Fruit fly (Drosophila melanogaster) whole organism, embryonic: ENCODE data around the gene se.

Experiments
- BEAF-32 ChIP-seq: fragments of 200-800 bp; sonication (Bioruptor generic); optimal IDR thresholded peaks from 3 replicates; lab custom pipeline; 2017; ENCODE audit warnings: missing biosample characterization, missing genetic modification characterization, mild to moderate bottlenecking, moderate library complexity, missing genetic modification reagents
- CG10267 ChIP-seq: fragments of 200-800 bp; sonication (Bioruptor generic); optimal IDR thresholded peaks from 2 replicates; lab custom pipeline; 2018; ENCODE audit warnings: missing biosample characterization, mild to moderate bottlenecking, missing genetic modification characterization, moderate library complexity
- CG10565 ChIP-seq: fragments of 200-800 bp; sonication (Bioruptor generic); optimal IDR thresholded peaks from 3 replicates; lab custom pipeline; 2016; ENCODE audit warnings: missing biosample characterization, mild to moderate bottlenecking, missing genetic modification characterization
- CG12299 ChIP-seq: fragments of 200-800 bp; sonication (Bioruptor generic); optimal IDR thresholded peaks from 2 replicates; lab custom pipeline; 2018; ENCODE audit warnings: missing biosample characterization, mild to moderate bottlenecking, missing genetic modification characterization
- CG14710 ChIP-seq: fragments of 200-800 bp; sonication (Bioruptor generic); optimal IDR thresholded peaks from 3 replicates; lab custom pipeline; 2019; ENCODE audit warnings: missing biosample characterization, mild to moderate bottlenecking, missing genetic modification characterization, moderate library complexity
- CG14860 ChIP-seq: fragments of 200-800 bp; sonication (Bioruptor generic); IDR thresholded peaks from 3 replicates; pipeline ENCODE4 v1.3.6; 2022; ENCODE audit warnings: missing biosample characterization, missing genetic modification characterization; ENCODE audit not compliant: partially characterized antibody
- CG15269 ChIP-seq: fragments of 200-800 bp; sonication (Bioruptor generic); optimal IDR thresholded peaks from 2 replicates; lab custom pipeline; 2018; ENCODE audit warnings: missing biosample characterization, mild to moderate bottlenecking, missing genetic modification characterization, moderate library complexity
- CG1529 ChIP-seq: fragments of 200-800 bp; sonication (Bioruptor generic); optimal IDR thresholded peaks from 3 replicates; lab custom pipeline; 2018; ENCODE audit warnings: missing biosample characterization, missing genetic modification characterization
- CG15514 ChIP-seq: fragments of 200-800 bp; sonication (Bioruptor generic); optimal IDR thresholded peaks from 3 replicates; lab custom pipeline; 2017; ENCODE audit warnings: missing biosample characterization, missing genetic modification characterization, mild to moderate bottlenecking, moderate library complexity, missing genetic modification reagents
- CG1603 ChIP-seq: fragments of 200-800 bp; sonication (Bioruptor generic); optimal IDR thresholded peaks from 2 replicates; lab custom pipeline; 2019; ENCODE audit warnings: missing biosample characterization, mild to moderate bottlenecking, missing genetic modification characterization, moderate library complexity
- CG18599 ChIP-seq: fragments of 200-800 bp; sonication (Bioruptor generic); optimal IDR thresholded peaks from 3 replicates; lab custom pipeline; 2017; ENCODE audit warnings: missing biosample characterization, missing genetic modification characterization, mild to moderate bottlenecking, moderate library complexity, missing genetic modification reagents
- CG18764 ChIP-seq: fragments of 200-800 bp; sonication (Bioruptor generic); optimal IDR thresholded peaks from 3 replicates; lab custom pipeline; 2016; ENCODE audit warnings: missing biosample characterization, missing genetic modification characterization
- CG2678 ChIP-seq: fragments of 200-800 bp; sonication (Bioruptor generic); optimal IDR thresholded peaks from 3 replicates; lab custom pipeline; 2019; ENCODE audit warnings: missing biosample characterization, mild to moderate bottlenecking, missing genetic modification characterization, moderate library complexity
- CG32532 ChIP-seq: fragments of 200-800 bp; sonication (Bioruptor generic); IDR thresholded peaks from 2 replicates; pipeline ENCODE4 v1.3.6; 2022; ENCODE audit warnings: missing biosample characterization, missing genetic modification characterization
- CG3847 ChIP-seq: fragments of 200-800 bp; sonication (Bioruptor generic); IDR thresholded peaks from 2 replicates; pipeline ENCODE4 v1.3.6; 2022; ENCODE audit warnings: missing biosample characterization, missing genetic modification characterization
- CG3995 ChIP-seq: fragments of 200-800 bp; sonication (Bioruptor generic); optimal IDR thresholded peaks from 3 replicates; lab custom pipeline; 2016; ENCODE audit warnings: missing biosample characterization, missing genetic modification characterization
- CG4617 ChIP-seq: fragments of 200-800 bp; sonication (Bioruptor generic); optimal IDR thresholded peaks from 3 replicates; lab custom pipeline; 2016; ENCODE audit warnings: missing biosample characterization, missing genetic modification characterization, borderline replicate concordance
- CG7745 ChIP-seq: fragments of 200-800 bp; sonication (Bioruptor generic); optimal IDR thresholded peaks from 2 replicates; lab custom pipeline; 2018; ENCODE audit warnings: missing biosample characterization, mild to moderate bottlenecking, missing genetic modification characterization, moderate library complexity
- CG8290 ChIP-seq, 3 experiments: fragments of 200-800 bp; sonication (Bioruptor generic); optimal IDR thresholded peaks; 2 replicates each; lab custom pipeline; 2016 to 2019; ENCODE audit warnings: missing biosample characterization in 3 of 3, missing genetic modification characterization in 3 of 3, mild to moderate bottlenecking in 2 of 3, moderate library complexity in 1 of 3
- CG9797 ChIP-seq: fragments of 200-800 bp; sonication (Bioruptor generic); optimal IDR thresholded peaks from 3 replicates; lab custom pipeline; 2018; ENCODE audit warnings: missing biosample characterization, mild to moderate bottlenecking, missing genetic modification characterization
- CTCF ChIP-seq: fragments of 200-800 bp; sonication (Bioruptor generic); optimal IDR thresholded peaks from 2 replicates; lab custom pipeline; 2017; ENCODE audit warnings: missing biosample characterization, mild to moderate bottlenecking, missing genetic modification characterization, moderate library complexity
- Dek ChIP-seq: fragments of 200-800 bp; sonication (Bioruptor generic); optimal IDR thresholded peaks from 3 replicates; lab custom pipeline; 2019; ENCODE audit warnings: missing biosample characterization, mild to moderate bottlenecking, missing genetic modification characterization, moderate library complexity
- Dp ChIP-seq: fragments of 200-800 bp; sonication (Bioruptor generic); optimal IDR thresholded peaks from 2 replicates; lab custom pipeline; 2018; ENCODE audit warnings: missing biosample characterization, mild to moderate bottlenecking, missing genetic modification characterization, moderate library complexity
- Dref ChIP-seq: fragments of 200-800 bp; sonication (Bioruptor generic); IDR thresholded peaks from 2 replicates; pipeline ENCODE4 v1.3.6; 2022; ENCODE audit warnings: missing biosample characterization, missing genetic modification characterization
- Ets97D ChIP-seq: fragments of 200-800 bp; sonication (Bioruptor generic); optimal IDR thresholded peaks from 3 replicates; lab custom pipeline; 2016; ENCODE audit warnings: missing biosample characterization, missing genetic modification characterization
- Hr3 ChIP-seq: fragments of 200-800 bp; sonication (Bioruptor generic); optimal IDR thresholded peaks from 3 replicates; lab custom pipeline; 2016; ENCODE audit warnings: missing biosample characterization, missing genetic modification characterization
- Sin3A ChIP-seq: fragments of >200 bp; optimal IDR thresholded peaks from 2 replicates; lab custom pipeline; 2018
- Sry-β ChIP-seq: fragments of 200-800 bp; sonication (Bioruptor generic); optimal IDR thresholded peaks from 2 replicates; lab custom pipeline; 2018; ENCODE audit warnings: missing biosample characterization, mild to moderate bottlenecking, missing genetic modification characterization, moderate library complexity
- Sry-δ ChIP-seq: fragments of 200-800 bp; sonication (Bioruptor generic); optimal IDR thresholded peaks from 2 replicates; lab custom pipeline; 2016; ENCODE audit warnings: missing biosample characterization, missing genetic modification characterization
- Vsx1 ChIP-seq: fragments of 200-800 bp; sonication (Bioruptor generic); optimal IDR thresholded peaks from 2 replicates; lab custom pipeline; 2017; ENCODE audit warnings: missing biosample characterization, mild to moderate bottlenecking, missing genetic modification characterization, missing genetic modification reagents
- az2 ChIP-seq: fragments of 200-800 bp; sonication (Bioruptor generic); optimal IDR thresholded peaks from 3 replicates; lab custom pipeline; 2016; ENCODE audit warnings: missing biosample characterization, missing genetic modification characterization
- chinmo ChIP-seq: fragments of 200-800 bp; sonication (Bioruptor generic); IDR thresholded peaks from 4 replicates; pipeline ENCODE4 v1.3.6; 2022; ENCODE audit warnings: missing biosample characterization, missing genetic modification characterization; ENCODE audit not compliant: partially characterized antibody
- dpn ChIP-seq, 2 experiments: fragments of 200-800 bp; sonication (Bioruptor generic); optimal IDR thresholded peaks; 3 replicates each; lab custom pipeline; 2016; ENCODE audit warnings: missing biosample characterization in 2 of 2, missing genetic modification characterization in 2 of 2
- gem ChIP-seq: fragments of 200-800 bp; sonication (Bioruptor generic); optimal IDR thresholded peaks from 2 replicates; lab custom pipeline; 2019; ENCODE audit warnings: missing biosample characterization, mild to moderate bottlenecking, missing genetic modification characterization, moderate library complexity
- gsb-n ChIP-seq: fragments of 200-800 bp; sonication (Bioruptor generic); optimal IDR thresholded peaks from 3 replicates; lab custom pipeline; 2018; ENCODE audit warnings: missing biosample characterization, mild to moderate bottlenecking, missing genetic modification characterization
- hb ChIP-seq: fragments of 200-800 bp; sonication (Bioruptor generic); IDR thresholded peaks from 3 replicates; pipeline ENCODE4 v1.3.6; 2022; ENCODE audit warnings: missing biosample characterization, missing genetic modification characterization; ENCODE audit not compliant: partially characterized antibody
- hkb ChIP-seq, 2 experiments: fragments of 200-800 bp in 1 of 2; fragments of >200 bp in 1 of 2; sonication (Bioruptor generic) in 1 of 2; IDR thresholded peaks in 1 of 2; optimal IDR thresholded peaks in 1 of 2; 2 replicates each; pipeline versions ENCODE4 v1.3.6 to Lab custom; 2017 to 2022; ENCODE audit warnings: missing biosample characterization in 1 of 2, missing genetic modification characterization in 1 of 2
- jing ChIP-seq: fragments of 200-800 bp; sonication (Bioruptor generic); optimal IDR thresholded peaks from 2 replicates; lab custom pipeline; 2018; ENCODE audit warnings: missing biosample characterization, mild to moderate bottlenecking, missing genetic modification characterization
- lab ChIP-seq: fragments of 200-800 bp; sonication (Bioruptor generic); optimal IDR thresholded peaks from 3 replicates; lab custom pipeline; 2017; ENCODE audit warnings: missing biosample characterization, missing genetic modification characterization, mild to moderate bottlenecking, moderate library complexity, missing genetic modification reagents
- lola ChIP-seq, 3 experiments: fragments of >200 bp in 2 of 3; fragments of 200-800 bp in 1 of 3; sonication (Bioruptor generic) in 1 of 3; optimal IDR thresholded peaks; 2 replicates each; lab custom pipeline; 2017 to 2019; ENCODE audit warnings: missing biosample characterization in 3 of 3, missing genetic modification characterization in 3 of 3, mild to moderate bottlenecking in 1 of 3, moderate library complexity in 1 of 3
- nerfin-2 ChIP-seq: fragments of 200-800 bp; sonication (Bioruptor generic); IDR thresholded peaks from 2 replicates; pipeline ENCODE4 v1.3.6; 2022; ENCODE audit warnings: missing biosample characterization, missing genetic modification characterization; ENCODE audit not compliant: partially characterized antibody
- otp ChIP-seq: fragments of 200-800 bp; sonication (Bioruptor generic); IDR thresholded peaks from 3 replicates; pipeline ENCODE4, ENCODE4 v1.3.6; 2022; ENCODE audit warnings: missing biosample characterization, missing genetic modification characterization
- ranshi ChIP-seq: fragments of 200-800 bp; sonication (Bioruptor generic); IDR thresholded peaks from 2 replicates; pipeline ENCODE4 v1.3.6; 2022; ENCODE audit warnings: missing biosample characterization, missing genetic modification characterization
- slp2 ChIP-seq: fragments of 200-800 bp; sonication (Bioruptor generic); optimal IDR thresholded peaks from 2 replicates; lab custom pipeline; 2016; ENCODE audit warnings: missing biosample characterization, missing genetic modification characterization
- stwl ChIP-seq: fragments of 200-800 bp; sonication (Bioruptor generic); optimal IDR thresholded peaks from 3 replicates; lab custom pipeline; 2018; ENCODE audit warnings: missing biosample characterization, mild to moderate bottlenecking, missing genetic modification characterization, moderate library complexity
- tx ChIP-seq: fragments of 200-800 bp; sonication (Bioruptor generic); optimal IDR thresholded peaks from 2 replicates; lab custom pipeline; 2016; ENCODE audit warnings: missing biosample characterization, missing genetic modification characterization
- unpg ChIP-seq: fragments of 200-800 bp; sonication (Bioruptor generic); optimal IDR thresholded peaks from 3 replicates; lab custom pipeline; 2018; ENCODE audit warnings: missing biosample characterization, mild to moderate bottlenecking, missing genetic modification characterization, moderate library complexity
- zen2 ChIP-seq: fragments of 200-800 bp; sonication (Bioruptor generic); IDR thresholded peaks from 3 replicates; pipeline ENCODE4 v1.3.6; 2022; ENCODE audit warnings: missing biosample characterization, missing genetic modification characterization; ENCODE audit not compliant: partially characterized antibody

se gene

dm6 chr3L:8544710-8545109 is 24.4 kb downstream of the se start, which contains the start of gene rhea (continued):
- TF ChIP-seq stwl (tag; lab: Kevin White, UChicago) (peak; percentile 53), dpn (GFP tag; optimal IDR thresholded peaks at IDR 0.05; lab: Kevin White, UChicago) (peak in 1 of 2 experiments; percentile 39), Dek (tag; lab: Kevin White, UChicago) (peak; percentile 17), ranshi (GFP tag; lab: Robert Waterston, UW) (peak; percentile 82), tx (GFP tag; lab: Kevin White, UChicago) (peak; percentile 7), CG3995 (GFP tag; lab: Kevin White, UChicago) (peak; percentile 82), Sry-δ (GFP tag; lab: Kevin White, UChicago) (peak; percentile 52), gsb-n (tag; lab: Kevin White, UChicago) (peak; percentile 35), CG4617 (GFP tag; lab: Kevin White, UChicago) (peak; percentile 86), hkb (optimal IDR thresholded peaks at IDR 0.05; lab: Kevin White, UChicago) (no peak), hkb (GFP tag; IDR thresholded peaks at IDR 0.05; lab: Robert Waterston, UW) (0 out of 2 replicates have a peak, but pooled peaks have one; percentile 15), lola (GFP tag; optimal IDR thresholded peaks at IDR 0.05; lab: Kevin White, UChicago) (peak in 1 of 3 experiments; percentile 10), gem (tag; lab: Kevin White, UChicago) (peak; percentile 40), otp (GFP tag; lab: Robert Waterston, UW) (peak; percentile 24; the same call in 1 of the 3 replicates), Dref (GFP tag; lab: Robert Waterston, UW) (peak; percentile 77), chinmo (peak; percentile 76; the same call in 1 of the 4 replicates), CG15269 (tag; lab: Kevin White, UChicago) (peak; percentile 13), CG10565 (GFP tag; lab: Kevin White, UChicago) (no peak), CG8290 (GFP tag; optimal IDR thresholded peaks at IDR 0.05; lab: Kevin White, UChicago) (no peak), CG8290 (tag; optimal IDR thresholded peaks at IDR 0.05; lab: Kevin White, UChicago) (no peak), CG14860 (GFP tag; lab: Robert Waterston, UW) (peak; percentile 64; the same call in 2 of the 3 replicates), lab (peak; percentile 31), CG10267 (tag; lab: Kevin White, UChicago) (peak; percentile 43), slp2 (GFP tag; lab: Kevin White, UChicago) (no peak), jing (GFP tag; lab: Kevin White, UChicago) (no peak), CG12299 (tag; lab: Kevin White, UChicago) (no peak), CG3847 (GFP tag; lab: Robert Waterston, UW) (no peak), CG9797 (GFP tag; lab: Kevin White, UChicago) (peak; percentile 82), Vsx1 (GFP tag; lab: Kevin White, UChicago) (peak; percentile 28), Ets97D (GFP tag; lab: Kevin White, UChicago) (peak; percentile 25), CG1603 (tag; lab: Kevin White, UChicago) (peak; percentile 18), CG2678 (tag; lab: Kevin White, UChicago) (peak; percentile 8), hb (GFP tag; lab: Robert Waterston, UW) (0 out of 3 replicates have a peak, but pooled peaks have one; percentile 40), BEAF-32 (GFP tag; lab: Kevin White, UChicago) (peak; percentile 84), CG15514 (GFP tag; lab: Kevin White, UChicago) (peak; percentile 98), CG18764 (GFP tag; lab: Kevin White, UChicago) (peak; percentile 6), Hr3 (GFP tag; lab: Kevin White, UChicago) (peak; percentile 40), nerfin-2 (GFP tag; lab: Robert Waterston, UW) (peak; percentile 71), unpg (GFP tag; lab: Kevin White, UChicago) (peak; percentile 14), CG14710 (tag; lab: Kevin White, UChicago) (peak; percentile 64), CG18599 (GFP tag; lab: Kevin White, UChicago) (no peak), CG32532 (0 out of 2 replicates have a peak, but pooled peaks have one; percentile 34), Dp (peak; percentile 90), Sry-β (no peak), zen2 (GFP tag; lab: Robert Waterston, UW) (peak; percentile 39; the same call in 1 of the 3 replicates), CG1529 (GFP tag; lab: Kevin White, UChicago) (no peak), CTCF (peak; percentile 28), CG7745 (tag; lab: Kevin White, UChicago) (no peak), az2 (GFP tag; lab: Kevin White, UChicago) (peak; percentile 18), Sin3A (lab: Kevin White, UChicago) (peak; percentile 70)
